Fruit fly (Drosophila melanogaster) whole organism, wandering third instar larva: ENCODE measurements around the gene CG18404.

Experiments
- Dfd ChIP-seq: fragments of >200 bp; optimal IDR thresholded peaks from 2 replicates; lab custom pipeline; 2017; ENCODE audit warnings: missing biosample characterization, missing genetic modification characterization
- GATAd ChIP-seq: sonication (Bioruptor generic); optimal IDR thresholded peaks from 2 replicates; lab custom pipeline; 2016; ENCODE audit warnings: missing biosample characterization, missing genetic modification characterization
- N ChIP-seq: fragments of >200 bp; optimal IDR thresholded peaks from 2 replicates; lab custom pipeline; 2018; ENCODE audit warnings: missing biosample characterization, missing external identifiers, missing genetic modification characterization
- Rel ChIP-seq, 2 experiments: fragments of 200-800 bp; sonication (Bioruptor generic) in 1 of 2; optimal IDR thresholded peaks; 2 replicates in 1 of 2; 3 replicates in 1 of 2; lab custom pipeline; 2016 to 2019; ENCODE audit warnings: mild to moderate bottlenecking in 2 of 2, missing biosample characterization in 2 of 2, missing genetic modification characterization in 2 of 2, moderate library complexity in 1 of 2
- Sp1 ChIP-seq: fragments of 200-800 bp; sonication (Bioruptor generic); optimal IDR thresholded peaks from 3 replicates; lab custom pipeline; 2019; ENCODE audit warnings: missing biosample characterization, mild to moderate bottlenecking, missing genetic modification characterization, moderate library complexity
- usp ChIP-seq: fragments of >200 bp; optimal IDR thresholded peaks from 2 replicates; lab custom pipeline; 2017; ENCODE audit warnings: missing biosample characterization, missing genetic modification characterization

- TF ChIP-seq Rel (GFP tag; optimal IDR thresholded peaks at IDR 0.05; lab: Kevin White, UChicago) (no peak), Rel (tag; optimal IDR thresholded peaks at IDR 0.05; lab: Kevin White, UChicago) (no peak), GATAd (no peak), Sp1 (GFP tag; lab: Kevin White, UChicago) (no peak), N (no peak), Dfd (GFP tag; lab: Kevin White, UChicago) (no peak), usp (no peak)
These were observed 4.4 kb upstream of the CG18404 start for dm6 chr3R:30248565-30248964.
